Fruit fly (Drosophila melanogaster) whole organism, embryonic: ENCODE data around the gene CG8097.
A peak's percentile ranks its signal among the peaks of the same experiment; 100 is the strongest.

ENCODE experiments used
- Aef1 ChIP-seq: fragments of 200-800 bp; sonication (Bioruptor generic); IDR thresholded peaks from 3 replicates; pipeline ENCODE4 v1.3.6; 2022; ENCODE audit warnings: missing biosample characterization, missing genetic modification characterization
- Atf6 ChIP-seq: fragments of 200-800 bp; sonication (Bioruptor generic); IDR thresholded peaks from 2 replicates; pipeline ENCODE4 v1.3.6; 2022; ENCODE audit warnings: missing biosample characterization, missing genetic modification characterization
- CG10209 ChIP-seq: fragments of 200-800 bp; sonication (Bioruptor generic); optimal IDR thresholded peaks from 3 replicates; lab custom pipeline; 2017; ENCODE audit warnings: missing biosample characterization, mild to moderate bottlenecking, missing genetic modification characterization, missing genetic modification reagents
- CG1024 ChIP-seq: fragments of 200-800 bp; sonication (Bioruptor generic); IDR thresholded peaks from 2 replicates; pipeline ENCODE4 v1.3.6; 2022; ENCODE audit warnings: missing biosample characterization, missing genetic modification characterization
- CG10321 ChIP-seq: fragments of 200-800 bp; sonication (Bioruptor generic); IDR thresholded peaks from 2 replicates; pipeline ENCODE4 v1.3.6; 2022; ENCODE audit warnings: missing biosample characterization, missing genetic modification characterization
- CG14014 ChIP-seq: fragments of 200-800 bp; sonication (Bioruptor generic); IDR thresholded peaks from 2 replicates; pipeline ENCODE4 v1.3.6; 2022; ENCODE audit warnings: missing biosample characterization, missing genetic modification characterization
- CG14050 ChIP-seq: fragments of 200-800 bp; sonication (Bioruptor generic); IDR thresholded peaks from 3 replicates; pipeline ENCODE4 v1.3.6; 2022; ENCODE audit warnings: missing biosample characterization, missing genetic modification characterization
- CG14441 ChIP-seq: fragments of 200-800 bp; sonication (Bioruptor generic); IDR thresholded peaks from 2 replicates; pipeline ENCODE4 v1.3.6; 2022; ENCODE audit warnings: missing biosample characterization, missing genetic modification characterization
- CG14860 ChIP-seq: fragments of 200-800 bp; sonication (Bioruptor generic); IDR thresholded peaks from 3 replicates; pipeline ENCODE4 v1.3.6; 2022; ENCODE audit warnings: missing biosample characterization, missing genetic modification characterization; ENCODE audit not compliant: partially characterized antibody
- CG17359 ChIP-seq: fragments of 200-800 bp; sonication (Bioruptor generic); optimal IDR thresholded peaks from 3 replicates; lab custom pipeline; 2018; ENCODE audit warnings: missing biosample characterization, mild to moderate bottlenecking, missing genetic modification characterization, moderate library complexity
- CG30403 ChIP-seq: fragments of 200-800 bp; sonication (Bioruptor generic); optimal IDR thresholded peaks from 3 replicates; lab custom pipeline; 2016; ENCODE audit warnings: missing biosample characterization, missing genetic modification characterization
- CG43689 ChIP-seq: fragments of 200-800 bp; sonication (Bioruptor generic); IDR thresholded peaks from 2 replicates; pipeline ENCODE4 v1.3.6; 2022; ENCODE audit warnings: missing biosample characterization, missing genetic modification characterization
- CG4707 ChIP-seq: fragments of 200-800 bp; sonication (Bioruptor generic); optimal IDR thresholded peaks from 2 replicates; lab custom pipeline; 2018; ENCODE audit warnings: missing biosample characterization, mild to moderate bottlenecking, missing genetic modification characterization, moderate library complexity
- CG6175 ChIP-seq: fragments of 200-800 bp; sonication (Bioruptor generic); IDR thresholded peaks from 3 replicates; pipeline ENCODE4 v1.3.6; 2022; ENCODE audit warnings: missing biosample characterization, missing genetic modification characterization
- CG6813 ChIP-seq: fragments of 200-800 bp; sonication (Bioruptor generic); optimal IDR thresholded peaks from 2 replicates; lab custom pipeline; 2017; ENCODE audit warnings: missing biosample characterization, missing genetic modification characterization, mild to moderate bottlenecking, moderate library complexity, missing genetic modification reagents
- CG7556 ChIP-seq: fragments of 200-800 bp; sonication (Bioruptor generic); optimal IDR thresholded peaks from 2 replicates; lab custom pipeline; 2017; ENCODE audit warnings: missing biosample characterization, mild to moderate bottlenecking, missing genetic modification characterization
- D19A ChIP-seq: fragments of 200-800 bp; optimal IDR thresholded peaks from 3 replicates; lab custom pipeline; 2019; ENCODE audit warnings: missing biosample characterization, mild to moderate bottlenecking, missing genetic modification characterization, moderate library complexity
- Doc2 ChIP-seq: fragments of 200-800 bp; sonication (Bioruptor generic); IDR thresholded peaks from 2 replicates; pipeline ENCODE4 v1.3.6; 2022; ENCODE audit warnings: missing biosample characterization, missing genetic modification characterization
- Doc3 ChIP-seq: fragments of 200-800 bp; sonication (Bioruptor generic); IDR thresholded peaks from 3 replicates; pipeline ENCODE4 v1.3.6; 2022; ENCODE audit warnings: missing biosample characterization, missing genetic modification characterization; ENCODE audit not compliant: partially characterized antibody
- Ets65A ChIP-seq: fragments of 200-800 bp; sonication (Bioruptor generic); peaks from one replicate; lab custom pipeline; 2016; ENCODE audit warnings: missing biosample characterization, missing genetic modification characterization
- H15 ChIP-seq: fragments of 200-800 bp; sonication (Bioruptor generic); IDR thresholded peaks from 3 replicates; pipeline ENCODE4 v1.3.6; 2022; ENCODE audit warnings: missing biosample characterization, missing genetic modification characterization
- Hr3 ChIP-seq: fragments of 200-800 bp; sonication (Bioruptor generic); optimal IDR thresholded peaks from 3 replicates; lab custom pipeline; 2016; ENCODE audit warnings: missing biosample characterization, missing genetic modification characterization
- Max ChIP-seq: fragments of 200-800 bp; sonication (Bioruptor generic); optimal IDR thresholded peaks from 2 replicates; lab custom pipeline; 2016; ENCODE audit warnings: missing biosample characterization, mild to moderate bottlenecking, missing genetic modification characterization
- Myb ChIP-seq: fragments of 200-800 bp; sonication (Bioruptor generic); optimal IDR thresholded peaks from 2 replicates; lab custom pipeline; 2016; ENCODE audit warnings: missing biosample characterization, missing genetic modification characterization
- Oli ChIP-seq: fragments of 200-800 bp; sonication (Bioruptor generic); optimal IDR thresholded peaks from 2 replicates; lab custom pipeline; 2018; ENCODE audit warnings: missing biosample characterization, mild to moderate bottlenecking, missing genetic modification characterization, moderate library complexity
- Poxn ChIP-seq: fragments of 200-800 bp; sonication (Bioruptor generic); IDR thresholded peaks from 2 replicates; pipeline ENCODE4 v1.3.6; 2022; ENCODE audit warnings: missing biosample characterization, missing genetic modification characterization
- br ChIP-seq: fragments of >200 bp; optimal IDR thresholded peaks from 2 replicates; lab custom pipeline; 2017
- corto ChIP-seq: fragments of 200-800 bp; sonication (Bioruptor generic); optimal IDR thresholded peaks from 2 replicates; lab custom pipeline; 2016; ENCODE audit warnings: missing biosample characterization, mild to moderate bottlenecking, missing genetic modification characterization, moderate library complexity
- danr ChIP-seq: fragments of 200-800 bp; sonication (Bioruptor generic); IDR thresholded peaks from 2 replicates; pipeline ENCODE4 v1.3.6; 2022; ENCODE audit warnings: missing biosample characterization, missing genetic modification characterization
- dati ChIP-seq: fragments of 200-800 bp; sonication (Bioruptor generic); IDR thresholded peaks from 2 replicates; pipeline ENCODE4 v1.3.6; 2022; ENCODE audit warnings: missing biosample characterization, missing genetic modification characterization
- emc ChIP-seq: fragments of 200-800 bp; sonication (Bioruptor generic); optimal IDR thresholded peaks from 2 replicates; lab custom pipeline; 2016; ENCODE audit warnings: missing biosample characterization, missing genetic modification characterization
- fd64A ChIP-seq: fragments of 200-800 bp; sonication (Bioruptor generic); optimal IDR thresholded peaks from 3 replicates; lab custom pipeline; 2018; ENCODE audit warnings: missing biosample characterization, mild to moderate bottlenecking, missing genetic modification characterization
- gce ChIP-seq: fragments of 200-800 bp; sonication (Bioruptor generic); IDR thresholded peaks from 3 replicates; pipeline ENCODE4 v1.3.6; 2022; ENCODE audit warnings: missing biosample characterization, missing genetic modification characterization
- gcm2 ChIP-seq: fragments of 200-800 bp; sonication (Bioruptor generic); optimal IDR thresholded peaks from 2 replicates; lab custom pipeline; 2016; ENCODE audit warnings: missing biosample characterization, missing genetic modification characterization
- grau ChIP-seq: fragments of 200-800 bp; optimal IDR thresholded peaks from 3 replicates; lab custom pipeline; 2019; ENCODE audit warnings: missing biosample characterization, mild to moderate bottlenecking, missing genetic modification characterization, moderate library complexity
- gsb ChIP-seq: fragments of 200-800 bp; sonication (Bioruptor generic); IDR thresholded peaks from 2 replicates; pipeline ENCODE4 v1.3.6; 2022; ENCODE audit warnings: missing biosample characterization, missing genetic modification characterization
- gsb-n ChIP-seq: fragments of 200-800 bp; sonication (Bioruptor generic); optimal IDR thresholded peaks from 3 replicates; lab custom pipeline; 2018; ENCODE audit warnings: missing biosample characterization, mild to moderate bottlenecking, missing genetic modification characterization
- her ChIP-seq: fragments of 200-800 bp; sonication (Bioruptor generic); optimal IDR thresholded peaks from 2 replicates; lab custom pipeline; 2016; ENCODE audit warnings: missing biosample characterization, missing genetic modification characterization
- lab ChIP-seq: fragments of 200-800 bp; sonication (Bioruptor generic); optimal IDR thresholded peaks from 3 replicates; lab custom pipeline; 2017; ENCODE audit warnings: missing biosample characterization, missing genetic modification characterization, mild to moderate bottlenecking, moderate library complexity, missing genetic modification reagents
- lmd ChIP-seq: fragments of 200-800 bp; sonication (Bioruptor generic); IDR thresholded peaks from 2 replicates; pipeline ENCODE4 v1.3.6; 2022; ENCODE audit warnings: missing biosample characterization, missing genetic modification characterization
- mam ChIP-seq: fragments of 200-800 bp; sonication (Bioruptor generic); optimal IDR thresholded peaks from 3 replicates; lab custom pipeline; 2016; ENCODE audit warnings: missing biosample characterization, missing genetic modification characterization
- mld ChIP-seq: fragments of 200-800 bp; sonication (Bioruptor generic); IDR thresholded peaks from 3 replicates; pipeline ENCODE4 v1.3.6; 2022; ENCODE audit warnings: missing biosample characterization, missing genetic modification characterization; ENCODE audit not compliant: partially characterized antibody
- nerfin-1 ChIP-seq: fragments of 200-800 bp; sonication (Bioruptor generic); optimal IDR thresholded peaks from 3 replicates; lab custom pipeline; 2019; ENCODE audit warnings: missing biosample characterization, mild to moderate bottlenecking, missing genetic modification characterization, moderate library complexity
- p53 ChIP-seq: fragments of 200-800 bp; sonication (Bioruptor generic); optimal IDR thresholded peaks from 2 replicates; lab custom pipeline; 2016; ENCODE audit warnings: missing biosample characterization, missing genetic modification characterization
- pb ChIP-seq: fragments of 200-800 bp; sonication (Bioruptor generic); optimal IDR thresholded peaks from 3 replicates; lab custom pipeline; 2016; ENCODE audit warnings: missing biosample characterization, missing genetic modification characterization
- prd ChIP-seq, 3 experiments: fragments of >200 bp in 2 of 3; fragments of 200-800 bp in 1 of 3; sonication (Bioruptor generic) in 1 of 3; optimal IDR thresholded peaks in 2 of 3; IDR thresholded peaks in 1 of 3; 2 replicates in 2 of 3; 3 replicates in 1 of 3; pipeline versions ENCODE4 v1.3.6 to Lab custom; 2017 to 2022; ENCODE audit warnings: missing biosample characterization in 1 of 3, missing genetic modification characterization in 1 of 3
- ro ChIP-seq: fragments of 200-800 bp; sonication (Bioruptor generic); IDR thresholded peaks from 2 replicates; pipeline ENCODE4 v1.3.6; 2022; ENCODE audit warnings: missing biosample characterization, missing genetic modification characterization
- slbo ChIP-seq: fragments of 200-800 bp; sonication (Bioruptor generic); IDR thresholded peaks from 2 replicates; pipeline ENCODE4 v1.3.6; 2022; ENCODE audit warnings: missing biosample characterization, missing genetic modification characterization
- ttk ChIP-seq: fragments of 200-800 bp; sonication (Bioruptor generic); IDR thresholded peaks from 2 replicates; pipeline ENCODE4 v2.1.2; 2022; ENCODE audit warnings: missing biosample characterization, missing genetic modification characterization
- wek ChIP-seq: fragments of 200-800 bp; sonication (Bioruptor generic); optimal IDR thresholded peaks from 3 replicates; lab custom pipeline; 2018; ENCODE audit warnings: missing biosample characterization, mild to moderate bottlenecking, missing genetic modification characterization, moderate library complexity

CG8097 gene

dm6 chrX:15591721-15592491 is 8.9 kb downstream of the CG8097 start (continued):
- TF ChIP-seq CG7556 (GFP tag; lab: Kevin White, UChicago) (peak; percentile 31), ro (GFP tag; lab: Robert Waterston, UW) (no peak), H15 (0 out of 3 replicates have a peak, but pooled peaks have one; percentile 8), Oli (tag; lab: Kevin White, UChicago) (peak; percentile 41), gsb-n (tag; lab: Kevin White, UChicago) (peak; percentile 9), mam (GFP tag; lab: Kevin White, UChicago) (peak; percentile 1), grau (tag; lab: Kevin White, UChicago) (peak; percentile 48), lab (peak; percentile 57), gce (no peak), dati (GFP tag; lab: Robert Waterston, UW) (no peak), Myb (GFP tag; lab: Kevin White, UChicago) (peak; percentile 4), CG30403 (peak; percentile 57), gcm2 (no peak), CG10321 (GFP tag; lab: Robert Waterston, UW) (no peak), danr (GFP tag; lab: Robert Waterston, UW) (no peak), CG14014 (GFP tag; lab: Robert Waterston, UW) (peak; percentile 52), Aef1 (GFP tag; lab: Robert Waterston, UW) (peak; percentile 46), prd (optimal IDR thresholded peaks at IDR 0.05; lab: Kevin White, UChicago) (no peak), prd (GFP tag; IDR thresholded peaks at IDR 0.05; lab: Robert Waterston, UW) (peak; percentile 60; the same call in 2 of the 3 replicates), CG14050 (GFP tag; lab: Robert Waterston, UW) (no peak), corto (GFP tag; lab: Kevin White, UChicago) (no peak), CG4707 (no peak), pb (GFP tag; lab: Kevin White, UChicago) (no peak), fd64A (GFP tag; lab: Kevin White, UChicago) (no peak), nerfin-1 (tag; lab: Kevin White, UChicago) (peak; percentile 17), Ets65A (GFP tag; lab: Kevin White, UChicago) (no peak), CG10209 (peak; percentile 29), CG6813 (peak; percentile 50), Atf6 (GFP tag; lab: Robert Waterston, UW) (peak; percentile 63), emc (GFP tag; lab: Kevin White, UChicago) (no peak), CG6175 (GFP tag; lab: Robert Waterston, UW) (no peak), ttk (GFP tag; lab: Robert Waterston, UW) (0 out of 2 replicates have a peak, but pooled peaks have one; percentile 11), gsb (no peak), her (GFP tag; lab: Kevin White, UChicago) (peak; percentile 23), CG14860 (GFP tag; lab: Robert Waterston, UW) (no peak), CG17359 (peak; percentile 58), Max (GFP tag; lab: Kevin White, UChicago) (no peak), D19A (tag; lab: Kevin White, UChicago) (no peak), mld (no peak), br (no peak), wek (GFP tag; lab: Kevin White, UChicago) (no peak), slbo (GFP tag; lab: Robert Waterston, UW) (peak; percentile 52; the same call in 1 of the 2 replicates), p53 (GFP tag; lab: Kevin White, UChicago) (no peak), Doc3 (GFP tag; lab: Robert Waterston, UW) (no peak), Hr3 (GFP tag; lab: Kevin White, UChicago) (peak; percentile 28), Poxn (GFP tag; lab: Robert Waterston, UW) (no peak), lmd (GFP tag; lab: Robert Waterston, UW) (0 out of 2 replicates have a peak, but pooled peaks have one; percentile 39), CG14441 (GFP tag; lab: Robert Waterston, UW) (peak; percentile 27; the same call in 1 of the 2 replicates), CG43689 (GFP tag; lab: Robert Waterston, UW) (no peak; the same call in 1 of the 2 replicates), CG1024 (GFP tag; lab: Robert Waterston, UW) (0 out of 2 replicates have a peak, but pooled peaks have one; percentile 18), Doc2 (GFP tag; lab: Robert Waterston, UW) (no peak)
